Worm (Caenorhabditis elegans) whole organism, young adult: Measurements from ENCODE around the gene Y46G5A.20.
A peak's percentile ranks its signal among the peaks of the same experiment; 100 is the strongest.

Experiments used
- B0035.1 ChIP-seq: sonication (generic microtip); optimal IDR thresholded peaks from 2 replicates; lab custom pipeline; 2016; ENCODE audit warnings: missing genetic modification characterization, mild to moderate bottlenecking, missing compliant biosample characterization, missing genotype, missing genetic modification reagents
- F23B12.7 ChIP-seq: sonication (generic microtip); optimal IDR thresholded peaks from 2 replicates; lab custom pipeline; 2017; ENCODE audit warnings: missing genetic modification characterization, mild to moderate bottlenecking, missing compliant biosample characterization, antibody characterized with exemption, moderate library complexity; ENCODE audit not compliant: insufficient read depth
- F37B4.10 ChIP-seq: fragments of 200-800 bp; sonication (Bioruptor generic); IDR thresholded peaks from 2 replicates; pipeline ENCODE4 v1.3.6; 2022; ENCODE audit warnings: missing genetic modification characterization, missing compliant biosample characterization
- F39B2.1 ChIP-seq: fragments of 200-800 bp; sonication (Bioruptor generic); IDR thresholded peaks from 2 replicates; pipeline ENCODE4 v1.3.6; 2022; ENCODE audit warnings: missing genetic modification reagents, missing genetic modification characterization, missing compliant biosample characterization
- T07F8.4 ChIP-seq: sonication (generic microtip); optimal IDR thresholded peaks from 2 replicates; lab custom pipeline; 2016; ENCODE audit warnings: mild to moderate bottlenecking, missing genetic modification characterization, moderate library complexity, missing compliant biosample characterization
- ZK185.1 ChIP-seq: sonication (generic microtip); optimal IDR thresholded peaks from 2 replicates; lab custom pipeline; 2016; ENCODE audit warnings: mild to moderate bottlenecking, missing genetic modification characterization, missing compliant biosample characterization; ENCODE audit not compliant: poor library complexity, severe bottlenecking
- akir-1 ChIP-seq: fragments of 200-800 bp; sonication (Bioruptor generic); optimal IDR thresholded peaks from 2 replicates; lab custom pipeline; 2018; ENCODE audit warnings: mild to moderate bottlenecking, missing genetic modification characterization, moderate library complexity, missing compliant biosample characterization
- ceh-79 ChIP-seq: sonication (generic microtip); optimal IDR thresholded peaks from 2 replicates; lab custom pipeline; 2017; ENCODE audit warnings: mild to moderate bottlenecking, missing genetic modification characterization, missing compliant biosample characterization
- die-1 ChIP-seq: sonication (generic microtip); optimal IDR thresholded peaks from 2 replicates; lab custom pipeline; 2016; ENCODE audit warnings: missing genotype, mild to moderate bottlenecking, missing genetic modification characterization, missing compliant biosample characterization
- dpff-1 ChIP-seq: sonication (generic microtip); optimal IDR thresholded peaks from 2 replicates; lab custom pipeline; 2017; ENCODE audit warnings: mild to moderate bottlenecking, missing genetic modification characterization, missing compliant biosample characterization
- efl-1 ChIP-seq: fragments of 150-350 bp; optimal IDR thresholded peaks from 2 replicates; lab custom pipeline; 2014; ENCODE audit warnings: missing biosample characterization, missing genetic modification reagents, missing genetic modification characterization
- egl-44 ChIP-seq: fragments of 200-800 bp; sonication (Bioruptor generic); IDR thresholded peaks from 2 replicates; pipeline ENCODE4 v1.3.6; 2022; ENCODE audit warnings: missing genetic modification reagents, missing genetic modification characterization, missing compliant biosample characterization
- egrh-3 ChIP-seq: fragments of 200-800 bp; sonication (Bioruptor generic); IDR thresholded peaks from 2 replicates; pipeline ENCODE4 v1.3.6; 2022; ENCODE audit warnings: missing genetic modification reagents, missing genetic modification characterization, missing compliant biosample characterization
- gei-17 ChIP-seq: fragments of 200-800 bp; sonication (Bioruptor generic); optimal IDR thresholded peaks from 2 replicates; lab custom pipeline; 2018; ENCODE audit warnings: mild to moderate bottlenecking, missing genetic modification characterization, missing compliant biosample characterization
- hlh-12 ChIP-seq: sonication (generic microtip); optimal IDR thresholded peaks from 2 replicates; lab custom pipeline; 2016; ENCODE audit warnings: missing genetic modification characterization, missing compliant biosample characterization
- hlh-26 ChIP-seq: fragments of 200-800 bp; sonication (Bioruptor generic); conservative IDR thresholded peaks from 2 replicates; pipeline ENCODE4 v1.3.6; 2022; ENCODE audit warnings: missing genetic modification reagents, missing genetic modification characterization, missing compliant biosample characterization
- hmg-1.2 ChIP-seq: fragments of 200-800 bp; sonication (Bioruptor generic); IDR thresholded peaks from 2 replicates; pipeline ENCODE4 v1.3.6; 2022; ENCODE audit warnings: missing genetic modification reagents, missing genetic modification characterization, missing compliant biosample characterization
- hmg-20 ChIP-seq: fragments of 200-800 bp; sonication (Bioruptor generic); IDR thresholded peaks from 2 replicates; pipeline ENCODE4 v1.3.6; 2022; ENCODE audit warnings: missing genetic modification reagents, missing genetic modification characterization, missing compliant biosample characterization
- let-526 ChIP-seq: fragments of 200-800 bp; sonication (Bioruptor generic); IDR thresholded peaks from 2 replicates; pipeline ENCODE4 v1.3.6; 2022; ENCODE audit warnings: missing genetic modification reagents, missing genetic modification characterization, missing compliant biosample characterization
- madf-10 ChIP-seq: sonication (generic microtip); optimal IDR thresholded peaks from 2 replicates; lab custom pipeline; 2016; ENCODE audit warnings: mild to moderate bottlenecking, missing genetic modification characterization, missing compliant biosample characterization
- nfya-2 ChIP-seq: fragments of 200-800 bp; sonication (Bioruptor generic); IDR thresholded peaks from 2 replicates; pipeline ENCODE4 v1.3.6; 2022; ENCODE audit warnings: missing genetic modification reagents, missing genetic modification characterization, missing compliant biosample characterization
- nhr-179 ChIP-seq: sonication (generic microtip); optimal IDR thresholded peaks from 2 replicates; lab custom pipeline; 2016; ENCODE audit warnings: mild to moderate bottlenecking, missing genetic modification characterization, missing compliant biosample characterization
- nhr-27 ChIP-seq: fragments of 200-800 bp; sonication (Bioruptor generic); optimal IDR thresholded peaks from 2 replicates; lab custom pipeline; 2018; ENCODE audit warnings: mild to moderate bottlenecking, missing genetic modification characterization, moderate library complexity, missing compliant biosample characterization
- nhr-80 ChIP-seq: sonication (generic microtip); optimal IDR thresholded peaks from 2 replicates; lab custom pipeline; 2016; ENCODE audit warnings: missing genetic modification characterization, missing compliant biosample characterization
- nhr-90 ChIP-seq: sonication (generic microtip); optimal IDR thresholded peaks from 2 replicates; lab custom pipeline; 2016; ENCODE audit warnings: missing genotype, mild to moderate bottlenecking, missing genetic modification characterization, missing compliant biosample characterization
- rpc-1 ChIP-seq, 2 experiments: fragments of 150-350 bp in 1 of 2; sonication (generic microtip) in 1 of 2; optimal IDR thresholded peaks; 2 replicates each; lab custom pipeline; 2014 to 2018; ENCODE audit warnings: missing biosample characterization in 1 of 2, missing genetic modification characterization in 1 of 2, missing genetic modification reagents in 1 of 2, missing genotype in 1 of 2
- snpc-3.4 ChIP-seq: sonication (generic microtip); optimal IDR thresholded peaks from 2 replicates; lab custom pipeline; 2017; ENCODE audit warnings: missing genetic modification characterization, mild to moderate bottlenecking, missing compliant biosample characterization, antibody characterized with exemption, moderate library complexity, missing genotype, missing genetic modification reagents
- snpc-4 ChIP-seq, 5 experiments: fragments of 150-350 bp in 1 of 5; sonication (generic microtip) in 4 of 5; optimal IDR thresholded peaks; 2 replicates each; lab custom pipeline; 2014 to 2018; ENCODE audit warnings: missing genetic modification characterization in 5 of 5, missing biosample characterization in 3 of 5, antibody characterized with exemption in 2 of 5, mild to moderate bottlenecking in 2 of 5, missing compliant biosample characterization in 2 of 5, missing genotype in 2 of 5, moderate library complexity in 2 of 5, missing genetic modification reagents in 1 of 5
- tbx-9 ChIP-seq: sonication (generic microtip); optimal IDR thresholded peaks from 2 replicates; lab custom pipeline; 2016; ENCODE audit warnings: borderline replicate concordance, missing genetic modification characterization, inconsistent platforms, missing compliant biosample characterization
- unc-62 ChIP-seq: fragments of 150-350 bp; optimal IDR thresholded peaks from 2 replicates; lab custom pipeline; 2014; ENCODE audit warnings: missing biosample characterization, missing genetic modification reagents, missing genetic modification characterization
- zim-3 ChIP-seq: sonication (generic microtip); optimal IDR thresholded peaks from 2 replicates; lab custom pipeline; 2017; ENCODE audit warnings: mild to moderate bottlenecking, missing genetic modification characterization, moderate library complexity, missing compliant biosample characterization
- ztf-25 ChIP-seq: fragments of 200-800 bp; sonication (Bioruptor generic); IDR thresholded peaks from 2 replicates; pipeline ENCODE4 v1.3.6; 2022; ENCODE audit warnings: missing genetic modification reagents, missing genetic modification characterization, missing compliant biosample characterization

Gene Y46G5A.20

DNA sequence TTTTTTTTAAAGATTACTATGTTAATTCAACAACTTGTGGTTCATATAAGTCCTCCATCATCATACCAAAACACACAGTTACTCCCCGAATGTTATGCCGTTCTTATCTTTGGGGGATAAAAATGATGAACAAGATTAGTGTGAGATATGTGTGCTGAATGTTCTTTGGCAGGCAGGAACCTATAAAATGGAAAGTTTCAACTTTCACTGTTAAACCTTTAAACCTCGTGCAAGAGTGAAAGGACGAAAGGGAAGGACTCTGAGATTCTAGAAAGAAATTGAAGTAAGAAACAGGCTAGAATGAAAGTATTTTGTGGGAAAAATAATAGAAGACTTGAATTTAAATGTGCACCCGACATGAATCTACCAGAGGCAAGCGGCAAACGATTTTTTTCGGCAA, 9.2 kb downstream of the Y46G5A.20 start:
- TF ChIP-seq snpc-4 (GFP tag; optimal IDR thresholded peaks at IDR 0.05; lab: Kevin White, UChicago) (no peak), snpc-4 (tag; optimal IDR thresholded peaks at IDR 0.05; lab: Kevin White, UChicago) (no peak), nhr-27 (tag; lab: Kevin White, UChicago) (no peak), ceh-79 (no peak), F23B12.7 (no peak), zim-3 (tag; lab: Kevin White, UChicago) (no peak), madf-10 (tag; lab: Kevin White, UChicago) (no peak), ZK185.1 (tag; lab: Kevin White, UChicago) (no peak), gei-17 (GFP tag; lab: Kevin White, UChicago) (no peak), nfya-2 (GFP tag; lab: Robert Waterston, UW) (no peak), F37B4.10 (GFP tag; lab: Robert Waterston, UW) (no peak)

DNA sequence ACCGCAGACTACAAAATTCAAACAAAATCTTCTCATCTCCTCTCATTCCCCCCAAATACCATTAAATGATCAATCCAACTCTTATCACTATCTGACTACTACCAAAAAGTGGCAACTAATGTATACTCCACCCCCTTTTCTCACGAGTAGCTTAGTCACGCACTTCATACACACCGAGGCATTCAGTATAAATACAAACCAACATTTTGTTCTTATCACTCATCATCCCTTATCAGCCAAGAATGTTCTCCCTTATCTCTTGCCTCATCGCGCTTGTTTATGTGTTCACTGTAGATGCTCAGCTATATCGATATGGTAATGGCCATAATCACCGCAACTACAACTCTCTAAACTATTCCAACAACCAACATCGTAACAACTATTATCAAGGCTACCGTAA, 12.6 kb downstream of the Y46G5A.20 start, which contains the start of gene Y46G5A.36:
Y46G5A.36 (plus strand) TSS at position 243 of the 400 bp plus-strand sequence.
- TF ChIP-seq ztf-25 (GFP tag; lab: Robert Waterston, UW): no peak
- peak; percentile 41 for TF ChIP-seq nhr-80 (tag; lab: Kevin White, UChicago)
- TF ChIP-seq B0035.1 (tag; lab: Kevin White, UChicago): no peak
- TF ChIP-seq die-1: no peak
- no peak for TF ChIP-seq tbx-9 (tag; lab: Kevin White, UChicago)
- no peak for TF ChIP-seq unc-62 (GFP tag; lab: Kevin White, UChicago)

DNA sequence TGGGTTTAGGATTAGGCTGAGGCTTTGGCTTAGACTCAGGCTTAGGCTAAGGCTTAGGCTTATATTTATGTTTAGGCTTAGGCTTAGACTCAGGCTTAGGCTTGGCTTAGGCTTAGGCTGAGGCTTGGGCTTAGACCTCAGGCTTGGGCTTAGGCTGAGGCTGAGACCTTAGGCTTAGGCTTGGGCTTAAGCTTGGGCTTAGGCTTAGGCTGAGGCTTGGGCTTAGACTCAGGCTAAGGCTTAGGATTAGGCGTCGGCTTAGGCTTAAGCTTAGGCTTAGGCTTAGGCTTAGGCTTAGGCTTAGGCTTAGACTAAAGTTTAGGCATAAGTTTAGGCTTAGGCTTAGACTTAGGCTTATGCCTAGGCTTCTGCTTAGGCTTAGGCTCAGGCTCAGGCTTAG, 13.7 kb downstream of the Y46G5A.20 start:
- TF ChIP-seq nhr-179 (tag; lab: Kevin White, UChicago) (no peak), tbx-9 (tag; lab: Kevin White, UChicago) (no peak), egrh-3 (GFP tag; lab: Robert Waterston, UW) (0 out of 2 replicates have a peak, but pooled peaks have one; percentile 6)

DNA sequence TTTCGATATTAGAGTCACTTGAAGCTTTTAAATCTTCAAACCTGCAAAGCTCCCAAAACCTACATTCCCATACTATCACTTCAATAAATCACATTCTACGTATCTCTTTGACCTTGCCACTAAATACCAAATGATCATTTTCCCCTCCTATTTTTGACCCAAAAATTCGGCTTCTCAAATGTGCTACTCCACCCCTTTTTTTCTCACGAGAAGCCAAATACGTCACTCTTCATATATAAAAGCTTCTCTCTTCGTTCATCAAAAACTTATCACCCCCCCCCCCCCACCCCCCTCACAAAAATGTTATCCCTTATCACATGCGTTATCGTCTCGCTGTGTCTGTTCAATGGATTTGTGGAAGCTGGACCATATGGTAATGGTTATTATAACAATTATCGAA, 15.9 kb downstream of the Y46G5A.20 start, which contains the start of gene Y46G5A.38:
Y46G5A.38 (plus strand) TSS at position 301 of the 400 bp plus-strand sequence.
- no peak for TF ChIP-seq let-526 (GFP tag; lab: Robert Waterston, UW)
- no peak for TF ChIP-seq dpff-1 (tag; lab: Kevin White, UChicago)
- no peak for TF ChIP-seq egl-44 (GFP tag; lab: Robert Waterston, UW)
- TF ChIP-seq die-1: no peak
- no peak for TF ChIP-seq nhr-90 (tag; lab: Kevin White, UChicago)
- TF ChIP-seq F39B2.1 (GFP tag; lab: Robert Waterston, UW): no peak
- TF ChIP-seq efl-1 (GFP tag; lab: Kevin White, UChicago): no peak
- no peak for TF ChIP-seq snpc-3.4

DNA sequence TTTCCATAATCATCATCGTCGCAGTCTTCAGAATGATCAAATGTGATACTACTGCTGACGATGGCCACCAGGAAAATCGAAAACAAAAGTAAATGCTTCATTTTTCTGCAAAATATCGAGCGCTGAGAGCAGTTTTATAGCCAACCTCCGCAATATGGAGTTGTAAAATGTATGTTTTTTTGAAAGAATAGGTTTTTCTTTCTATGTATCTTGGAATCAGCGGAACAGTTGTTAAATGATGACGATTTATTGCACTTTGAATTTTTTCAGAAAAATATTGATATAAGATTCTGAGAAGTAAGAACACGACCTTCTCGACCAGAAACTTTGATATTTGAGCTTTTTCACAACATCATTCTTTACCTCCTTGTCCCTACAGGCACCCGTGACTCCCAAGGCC, 18.1 kb downstream of the Y46G5A.20 start, which contains the start of gene Y46G5A.23:
Y46G5A.23 (minus strand) TSS at position 101 of the 400 bp plus-strand sequence.
- TF ChIP-seq akir-1 (GFP tag; lab: Kevin White, UChicago) (no peak), hlh-26 (GFP tag; lab: Robert Waterston, UW) (no peak), hmg-20 (no peak), rpc-1 (optimal IDR thresholded peaks at IDR 0.05; lab: Kevin White, UChicago) (no peak), rpc-1 (tag; optimal IDR thresholded peaks at IDR 0.05; lab: Kevin White, UChicago) (no peak)

ce11 chrII:12830347-12830746, 19.5 kb downstream of the Y46G5A.20 start, which contains the start of gene bcmo-1:
Gene bcmo-1 (plus strand): TSS chrII:12830676.
- no peak for TF ChIP-seq T07F8.4 (tag; lab: Kevin White, UChicago)
- no peak for TF ChIP-seq hlh-12 (tag; lab: Kevin White, UChicago)
- peak; percentile 37; the same call in 1 of the 2 replicates for TF ChIP-seq hmg-1.2 (GFP tag; lab: Robert Waterston, UW)
